Worm (Caenorhabditis elegans) whole organism, L3 larva: ENCODE results near the gene nsy-7.
A peak's percentile ranks its signal among the peaks of the same experiment; 100 is the strongest.

ENCODE experiments used
- aly-2 ChIP-seq: fragments of 150-350 bp; optimal IDR thresholded peaks from 2 replicates; lab custom pipeline; 2014; ENCODE audit warnings: missing biosample characterization, missing genetic modification characterization
- ceh-16 ChIP-seq: sonication (generic microtip); optimal IDR thresholded peaks from 2 replicates; lab custom pipeline; 2017; ENCODE audit warnings: missing biosample characterization, missing genetic modification characterization
- ceh-82 ChIP-seq: fragments of 150-350 bp; optimal IDR thresholded peaks from 2 replicates; lab custom pipeline; 2014; ENCODE audit warnings: missing biosample characterization, missing genetic modification characterization
- ceh-9 ChIP-seq: sonication (generic microtip); optimal IDR thresholded peaks from 2 replicates; lab custom pipeline; 2018; ENCODE audit warnings: missing biosample characterization, missing genetic modification characterization
- daf-12 ChIP-seq: fragments of 150-350 bp; optimal IDR thresholded peaks from 2 replicates; lab custom pipeline; 2014; ENCODE audit warnings: missing biosample characterization, missing genetic modification reagents, missing genetic modification characterization
- egl-5 ChIP-seq: fragments of 150-350 bp; optimal IDR thresholded peaks from 2 replicates; lab custom pipeline; 2017; ENCODE audit warnings: missing biosample characterization, missing genetic modification reagents, missing genetic modification characterization, inconsistent platforms
- elt-1 ChIP-seq: fragments of 150-350 bp; optimal IDR thresholded peaks from 2 replicates; lab custom pipeline; 2014; ENCODE audit warnings: missing biosample characterization, missing genetic modification characterization
- elt-2 ChIP-seq: sonication (generic microtip); optimal IDR thresholded peaks from 2 replicates; lab custom pipeline; 2016; ENCODE audit warnings: missing genetic modification reagents, mild to moderate bottlenecking, missing genetic modification characterization, missing compliant biosample characterization
- elt-3 ChIP-seq, 3 experiments: fragments of 150-350 bp in 1 of 3; sonication (generic microtip) in 2 of 3; optimal IDR thresholded peaks; 2 replicates in 2 of 3; 4 replicates in 1 of 3; lab custom pipeline; 2014 to 2017; ENCODE audit warnings: missing biosample characterization in 3 of 3, missing genetic modification characterization in 3 of 3
- eor-1 ChIP-seq, 2 experiments: fragments of 150-350 bp; optimal IDR thresholded peaks; 2 replicates each; lab custom pipeline; 2014 to 2018; ENCODE audit warnings: missing biosample characterization in 2 of 2, missing genetic modification characterization in 2 of 2
- fkh-10 ChIP-seq: sonication (generic microtip); optimal IDR thresholded peaks from 2 replicates; lab custom pipeline; 2017; ENCODE audit warnings: missing biosample characterization, missing genetic modification reagents, missing genetic modification characterization
- hmg-11 ChIP-seq: sonication (generic microtip); optimal IDR thresholded peaks from 2 replicates; lab custom pipeline; 2016; ENCODE audit warnings: missing genetic modification characterization, missing compliant biosample characterization
- jun-1 ChIP-seq: fragments of 150-350 bp; optimal IDR thresholded peaks from 2 replicates; lab custom pipeline; 2014; ENCODE audit warnings: missing biosample characterization, missing genetic modification reagents, missing genetic modification characterization
- mdl-1 ChIP-seq: fragments of 150-350 bp; optimal IDR thresholded peaks from 2 replicates; lab custom pipeline; 2014; ENCODE audit warnings: missing biosample characterization, missing genetic modification characterization
- nfya-1 ChIP-seq: sonication (generic microtip); optimal IDR thresholded peaks from 2 replicates; lab custom pipeline; 2017; ENCODE audit warnings: missing genetic modification characterization, mild to moderate bottlenecking, missing compliant biosample characterization, antibody characterized with exemption, moderate library complexity; ENCODE audit not compliant: insufficient read depth
- nhr-11 ChIP-seq: fragments of 150-350 bp; optimal IDR thresholded peaks from 2 replicates; lab custom pipeline; 2014; ENCODE audit warnings: missing biosample characterization, missing genetic modification characterization
- nhr-23 ChIP-seq: fragments of 150-350 bp; optimal IDR thresholded peaks from 2 replicates; lab custom pipeline; 2014; ENCODE audit warnings: missing biosample characterization, missing genetic modification reagents, missing genetic modification characterization
- nhr-237 ChIP-seq: fragments of 150-350 bp; optimal IDR thresholded peaks from 2 replicates; lab custom pipeline; 2014; ENCODE audit warnings: missing biosample characterization, missing genetic modification characterization
- nhr-25 ChIP-seq: sonication (generic microtip); optimal IDR thresholded peaks from 2 replicates; lab custom pipeline; 2017; ENCODE audit warnings: missing biosample characterization, missing genetic modification characterization
- nhr-28 ChIP-seq: fragments of 150-350 bp; optimal IDR thresholded peaks from 2 replicates; lab custom pipeline; 2014; ENCODE audit warnings: missing biosample characterization, missing genetic modification characterization
- nhr-43 ChIP-seq: sonication (generic microtip); optimal IDR thresholded peaks from 2 replicates; lab custom pipeline; 2016; ENCODE audit warnings: mild to moderate bottlenecking, missing genetic modification characterization, missing compliant biosample characterization; ENCODE audit not compliant: poor library complexity, severe bottlenecking
- pha-4 ChIP-seq: fragments of 150-350 bp; optimal IDR thresholded peaks from 2 replicates; lab custom pipeline; 2014; ENCODE audit warnings: missing biosample characterization, missing genetic modification reagents, missing genetic modification characterization
- pqm-1 ChIP-seq: fragments of 150-350 bp; optimal IDR thresholded peaks from 2 replicates; lab custom pipeline; 2017; ENCODE audit warnings: missing biosample characterization, missing genetic modification characterization, inconsistent platforms
- skn-1 ChIP-seq: fragments of 150-350 bp; optimal IDR thresholded peaks from 2 replicates; lab custom pipeline; 2014; ENCODE audit warnings: missing biosample characterization, missing genetic modification characterization
- snpc-4 ChIP-seq: fragments of 150-350 bp; optimal IDR thresholded peaks from 2 replicates; lab custom pipeline; 2014; ENCODE audit warnings: missing biosample characterization, missing genetic modification characterization
- tbx-2 ChIP-seq: sonication (generic microtip); optimal IDR thresholded peaks from 2 replicates; lab custom pipeline; 2016; ENCODE audit warnings: mild to moderate bottlenecking, missing genetic modification characterization, missing compliant biosample characterization
- zag-1 ChIP-seq: fragments of 150-350 bp; optimal IDR thresholded peaks from 2 replicates; lab custom pipeline; 2014; ENCODE audit warnings: missing biosample characterization, missing genetic modification characterization
- ztf-11 ChIP-seq: fragments of 150-350 bp; optimal IDR thresholded peaks from 2 replicates; lab custom pipeline; 2014; ENCODE audit warnings: missing biosample characterization, missing genetic modification characterization
- ztf-4 ChIP-seq: fragments of 150-350 bp; optimal IDR thresholded peaks from 2 replicates; lab custom pipeline; 2014; ENCODE audit warnings: missing biosample characterization, missing genetic modification characterization

Gene nsy-7

ce11 chrIV:8044574-8044973 lies 41.9 kb downstream of the nsy-7 start, which contains the start of gene nhr-258:
nhr-258 (plus strand) TSS chrIV:8044938.
- TF ChIP-seq ztf-11, result no peak
- no peak for TF ChIP-seq ztf-4 (tag; lab: Kevin White, UChicago)
- TF ChIP-seq nhr-43, result peak; percentile 70
- no peak for TF ChIP-seq aly-2 (tag; lab: Kevin White, UChicago)
- no peak for TF ChIP-seq nhr-11
- TF ChIP-seq nhr-28 (tag; lab: Kevin White, UChicago), result no peak
- TF ChIP-seq pha-4 (tag; lab: Kevin White, UChicago), result no peak
- no peak for TF ChIP-seq nhr-237
- no peak for TF ChIP-seq eor-1 (tag; optimal IDR thresholded peaks at IDR 0.05; lab: Kevin White, UChicago)
- TF ChIP-seq mdl-1 (tag; lab: Kevin White, UChicago), result no peak
- peak in 1 of 3 experiments; percentile 73 for TF ChIP-seq elt-3 (tag; optimal IDR thresholded peaks at IDR 0.05; lab: Kevin White, UChicago)
- TF ChIP-seq nhr-25, result peak; percentile 31
- no peak for TF ChIP-seq jun-1
- no peak for TF ChIP-seq ceh-16 (tag; lab: Kevin White, UChicago)
- no peak for TF ChIP-seq ceh-82 (tag; lab: Kevin White, UChicago)

ce11 chrIV:8043722-8044121 lies 42.7 kb downstream of the nsy-7 start:
- TF ChIP-seq ceh-82 (tag; lab: Kevin White, UChicago) (no peak), elt-3 (tag; optimal IDR thresholded peaks at IDR 0.05; lab: Kevin White, UChicago) (peak in 1 of 3 experiments; percentile 30), nhr-43 (peak; percentile 47)

- TF ChIP-seq snpc-4 (tag; lab: Kevin White, UChicago) (no peak), ceh-16 (tag; lab: Kevin White, UChicago) (no peak), mdl-1 (tag; lab: Kevin White, UChicago) (no peak), zag-1 (no peak), ceh-9 (tag; lab: Kevin White, UChicago) (no peak), nfya-1 (tag; lab: Kevin White, UChicago) (no peak), aly-2 (tag; lab: Kevin White, UChicago) (no peak), pqm-1 (no peak), nhr-28 (tag; lab: Kevin White, UChicago) (no peak)
- TF ChIP-seq, all 47 proteins: peak for 0
These were observed 43.6 kb downstream of the nsy-7 start for ce11 chrIV:8042897-8043296.

ce11 chrIV:8042005-8042404 lies 44.4 kb downstream of the nsy-7 start:
- no peak for TF ChIP-seq nhr-43
- TF ChIP-seq nhr-25, result peak; percentile 89
- TF ChIP-seq skn-1, result no peak
- TF ChIP-seq elt-1 (tag; lab: Kevin White, UChicago), result peak; percentile 26
- peak in 1 of 3 experiments; percentile 65 for TF ChIP-seq elt-3 (tag; optimal IDR thresholded peaks at IDR 0.05; lab: Kevin White, UChicago)
- TF ChIP-seq nfya-1 (tag; lab: Kevin White, UChicago), result peak; percentile 32

- TF ChIP-seq ztf-4 (tag; lab: Kevin White, UChicago), result no peak
- TF ChIP-seq daf-12 (tag; lab: Kevin White, UChicago), result no peak
- no peak for TF ChIP-seq elt-3 (tag; optimal IDR thresholded peaks at IDR 0.05; lab: Kevin White, UChicago)
- peak; percentile 3 for TF ChIP-seq egl-5 (tag; lab: Kevin White, UChicago)
- peak; percentile 75 for TF ChIP-seq elt-1 (tag; lab: Kevin White, UChicago)
- TF ChIP-seq aly-2 (tag; lab: Kevin White, UChicago), result no peak
- peak; percentile 62 for TF ChIP-seq nfya-1 (tag; lab: Kevin White, UChicago)
- peak; percentile 68 for TF ChIP-seq hmg-11
- TF ChIP-seq ztf-11, result no peak
- TF ChIP-seq tbx-2 (tag; lab: Kevin White, UChicago), result no peak
- TF ChIP-seq fkh-10 (GFP tag; lab: Kevin White, UChicago), result peak; percentile 95
- no peak for TF ChIP-seq elt-2 (tag; lab: Kevin White, UChicago)
These were observed 45.7 kb downstream of the nsy-7 start for ce11 chrIV:8040610-8041317.

ce11 chrIV:8036492-8036891 lies 50.0 kb downstream of the nsy-7 start:
- TF ChIP-seq nhr-43 (peak; percentile 58), nhr-23 (tag; lab: Kevin White, UChicago) (peak; percentile 27), elt-1 (tag; lab: Kevin White, UChicago) (peak; percentile 95), ztf-11 (no peak), nhr-25 (peak; percentile 76)
